Worm (Caenorhabditis elegans) whole organism, midembryonic: ENCODE measurements around the gene Y45F3A.4.

Source experiments
- T22C8.4 ChIP-seq: fragments of 200-800 bp; sonication (Bioruptor generic); IDR thresholded peaks from 2 replicates; pipeline ENCODE4 v1.3.6; 2022; ENCODE audit warnings: missing genetic modification characterization, missing compliant biosample characterization
- med-1 ChIP-seq: sonication (generic microtip); optimal IDR thresholded peaks from 2 replicates; lab custom pipeline; 2017; ENCODE audit warnings: missing genetic modification characterization, mild to moderate bottlenecking, missing compliant biosample characterization, antibody characterized with exemption, missing genetic modification reagents; ENCODE audit not compliant: insufficient read depth
- ztf-23 ChIP-seq: fragments of 200-800 bp; sonication (Bioruptor generic); IDR thresholded peaks from 2 replicates; pipeline ENCODE4 v1.3.6; 2022; ENCODE audit warnings: missing genetic modification reagents, missing genetic modification characterization, missing compliant biosample characterization
- ztf-29 ChIP-seq: fragments of 200-800 bp; sonication (Bioruptor generic); IDR thresholded peaks from 2 replicates; pipeline ENCODE4 v1.3.6; 2022; ENCODE audit warnings: missing genetic modification reagents, missing genetic modification characterization, missing compliant biosample characterization

DNA sequence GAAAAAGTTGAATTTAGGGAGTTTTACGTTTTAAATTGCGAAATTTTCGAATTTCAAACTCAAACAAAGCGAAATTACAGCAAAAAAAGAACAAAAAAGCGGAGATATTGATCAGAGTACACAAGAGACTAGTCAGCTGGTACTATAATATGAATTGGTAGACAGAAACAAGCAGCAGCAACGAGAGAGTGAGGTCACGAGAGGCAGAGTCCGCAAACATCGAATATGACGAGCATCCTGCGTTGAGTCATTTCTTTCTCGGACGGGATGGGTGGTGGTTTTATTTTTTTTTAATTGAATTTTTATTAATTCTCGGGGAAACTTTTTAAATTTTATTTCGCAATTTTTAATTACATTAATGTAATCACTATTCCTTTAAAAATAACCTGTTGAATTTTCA, 24.5 kb upstream of the Y45F3A.4 start:
- TF ChIP-seq T22C8.4 (GFP tag; lab: Robert Waterston, UW) (no peak), ztf-29 (GFP tag; lab: Robert Waterston, UW) (no peak), ztf-23 (GFP tag; lab: Robert Waterston, UW) (0 out of 2 replicates have a peak, but pooled peaks have one; percentile 9), med-1 (GFP tag; lab: Kevin White, UChicago) (no peak)
